Worm (Caenorhabditis elegans) whole organism, late embryonic: ENCODE measurements around the gene F15H10.5.

Experiments
- ceh-31 ChIP-seq: sonication (generic microtip); optimal IDR thresholded peaks from 2 replicates; lab custom pipeline; 2016; ENCODE audit warnings: missing genetic modification characterization, missing compliant biosample characterization
- hlh-30 ChIP-seq: sonication (generic microtip); optimal IDR thresholded peaks from 2 replicates; lab custom pipeline; 2017; ENCODE audit warnings: antibody characterized with exemption, missing genetic modification characterization, missing compliant biosample characterization; ENCODE audit not compliant: insufficient read depth
- hlh-6 ChIP-seq: sonication (generic microtip); optimal IDR thresholded peaks from 2 replicates; lab custom pipeline; 2016; ENCODE audit warnings: missing genotype, missing genetic modification characterization, missing compliant biosample characterization
- lin-11 ChIP-seq: fragments of 200-800 bp; sonication (Bioruptor generic); optimal IDR thresholded peaks from 2 replicates; lab custom pipeline; 2018; ENCODE audit warnings: mild to moderate bottlenecking, missing genetic modification characterization, missing compliant biosample characterization
- pat-9 ChIP-seq: fragments of 200-800 bp; sonication (Bioruptor generic); optimal IDR thresholded peaks from 2 replicates; lab custom pipeline; 2018; ENCODE audit warnings: mild to moderate bottlenecking, missing genetic modification characterization, moderate library complexity, missing compliant biosample characterization
- sdc-2 ChIP-seq: sonication (generic microtip); optimal IDR thresholded peaks from 2 replicates; lab custom pipeline; 2016; ENCODE audit warnings: missing genotype, missing genetic modification characterization, missing compliant biosample characterization
- unc-86 ChIP-seq: sonication (generic microtip); optimal IDR thresholded peaks from 2 replicates; lab custom pipeline; 2016; ENCODE audit warnings: missing genetic modification characterization, missing compliant biosample characterization

- TF ChIP-seq hlh-6 (tag; lab: Kevin White, UChicago) (no peak), lin-11 (tag; lab: Kevin White, UChicago) (no peak), ceh-31 (no peak), pat-9 (tag; lab: Kevin White, UChicago) (no peak), hlh-30 (no peak), sdc-2 (no peak), unc-86 (tag; lab: Kevin White, UChicago) (no peak)
Measured at ce11 chrV:10462066-10462465, 43.2 kb upstream of the F15H10.5 start, which contains the start of gene chw-1.
